Worm (Caenorhabditis elegans) whole organism, L4/young adult: ENCODE data around the gene fbxb-118.

Source experiments
- W03F9.2 ChIP-seq: fragments of 150-350 bp; optimal IDR thresholded peaks from 2 replicates; lab custom pipeline; 2014; ENCODE audit warnings: missing biosample characterization, missing genetic modification characterization
- dao-5 ChIP-seq: sonication (generic microtip); optimal IDR thresholded peaks from 2 replicates; lab custom pipeline; 2016; ENCODE audit warnings: missing genotype, missing genetic modification characterization, moderate library complexity, missing compliant biosample characterization
- him-1 ChIP-seq: sonication (generic microtip); optimal IDR thresholded peaks from 2 replicates; lab custom pipeline; 2016; ENCODE audit warnings: missing genotype, missing genetic modification reagents, missing genetic modification characterization, missing compliant biosample characterization

ce11 chrII:4092502-4092901 lies 28.6 kb upstream of the fbxb-118 start:
- TF ChIP-seq him-1 (tag; lab: Kevin White, UChicago) (no peak), W03F9.2 (tag; lab: Kevin White, UChicago) (no peak), dao-5 (tag; lab: Kevin White, UChicago) (no peak)
